Fruit fly (Drosophila melanogaster) whole organism, pupa: ENCODE measurements around the gene chm.

Source experiments
- CG10348 ChIP-seq: fragments of 200-800 bp; sonication (Bioruptor generic); IDR thresholded peaks from 2 replicates; pipeline ENCODE4 v1.3.6; 2022; ENCODE audit warnings: missing biosample characterization, missing genetic modification characterization
- CG32121 ChIP-seq: fragments of 200-800 bp; sonication (Bioruptor generic); IDR thresholded peaks from 2 replicates; pipeline ENCODE4 v1.3.6; 2022; ENCODE audit warnings: missing biosample characterization, missing genetic modification characterization
- CG34367 ChIP-seq: fragments of 200-800 bp; sonication (Bioruptor generic); optimal IDR thresholded peaks from 2 replicates; lab custom pipeline; 2018; ENCODE audit warnings: missing biosample characterization, mild to moderate bottlenecking, missing genetic modification characterization
- D1 ChIP-seq: fragments of 200-800 bp; sonication (Bioruptor generic); optimal IDR thresholded peaks from 2 replicates; lab custom pipeline; 2018; ENCODE audit warnings: missing biosample characterization, mild to moderate bottlenecking, missing genetic modification characterization, moderate library complexity
- EcR ChIP-seq: fragments of 200-800 bp; sonication (Bioruptor generic); optimal IDR thresholded peaks from 3 replicates; lab custom pipeline; 2019; ENCODE audit warnings: missing biosample characterization, missing genetic modification characterization, mild to moderate bottlenecking, moderate library complexity, missing genetic modification reagents
- gl ChIP-seq: fragments of 200-800 bp; sonication (Bioruptor generic); optimal IDR thresholded peaks from 2 replicates; lab custom pipeline; 2018; ENCODE audit warnings: missing biosample characterization, mild to moderate bottlenecking, missing genetic modification characterization

DNA sequence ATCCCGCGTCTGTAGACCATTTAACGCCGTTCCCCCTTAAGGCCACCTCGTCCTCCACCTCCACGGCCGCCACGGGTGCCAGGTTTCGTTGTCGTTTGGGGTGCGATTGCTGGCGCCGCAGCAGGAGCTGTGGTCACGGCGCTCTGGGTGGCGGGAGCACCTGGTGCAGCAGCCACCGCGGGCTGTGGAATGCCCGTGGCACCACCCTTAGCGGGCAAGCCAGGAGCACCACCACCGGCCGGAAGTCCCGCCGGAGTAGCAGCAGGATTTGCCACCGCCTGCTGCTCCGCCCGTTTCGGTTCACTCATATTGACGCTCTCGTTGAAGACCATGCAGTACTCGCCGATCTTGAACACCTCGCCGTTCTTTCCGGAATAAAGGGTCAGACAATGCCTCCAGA is 3.2 kb upstream of the chm start:
- TF ChIP-seq D1 (tag; lab: Kevin White, UChicago) (no peak), CG32121 (GFP tag; lab: Robert Waterston, UW) (0 out of 2 replicates have a peak, but pooled peaks have one; percentile 9), CG34367 (no peak), gl (tag; lab: Kevin White, UChicago) (no peak), EcR (GFP tag; lab: Kevin White, UChicago) (no peak), CG10348 (GFP tag; lab: Robert Waterston, UW) (no peak)
